Fruit fly (Drosophila melanogaster): Measurements from ENCODE around the gene RpS13.

Gene RpS13

DNA sequence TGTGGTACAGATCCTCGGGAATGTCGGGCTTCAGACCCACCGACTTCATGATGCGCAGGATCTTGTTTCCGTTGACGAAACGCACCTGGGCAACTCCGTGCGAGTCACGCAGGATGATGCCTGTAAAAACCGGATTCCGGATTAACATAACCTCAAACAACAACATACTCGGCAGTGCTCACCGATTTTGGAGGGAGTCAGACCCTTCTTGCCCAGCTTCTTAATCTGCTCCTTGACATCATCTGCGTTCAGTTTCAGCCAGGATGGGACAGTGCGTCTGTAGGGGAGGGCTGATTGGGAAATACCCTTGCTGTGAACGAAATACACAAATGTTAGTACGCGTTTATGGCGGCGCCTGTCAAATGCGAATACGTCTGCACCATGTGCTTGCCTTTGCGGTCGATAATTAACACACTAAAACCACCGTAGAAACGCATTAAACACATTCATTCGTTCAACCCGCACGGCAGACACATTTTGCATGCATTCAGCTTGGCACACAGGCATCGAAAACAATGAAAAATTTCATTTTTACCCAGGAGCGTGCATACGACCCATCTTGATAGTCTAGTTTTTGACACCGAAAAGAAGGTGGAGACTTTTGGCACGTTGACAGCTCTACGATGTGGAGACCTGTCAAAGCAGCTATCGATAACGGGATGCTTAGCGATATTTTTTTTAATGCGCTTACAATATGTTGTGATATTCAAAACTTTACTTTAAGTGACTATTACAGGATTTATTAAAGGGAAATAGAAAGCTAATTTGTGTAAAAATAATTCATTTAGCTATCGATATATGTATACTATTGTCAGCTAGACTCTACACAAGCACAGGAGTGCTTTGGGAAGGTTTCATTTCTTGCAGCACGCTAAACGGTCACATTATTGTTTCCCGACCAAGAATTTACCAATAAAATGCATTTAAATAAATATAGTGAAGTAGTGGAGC lies at the start of gene RpS13, which contains the start of gene CSN8 (continued):
- TF ChIP-seq CG32767 (GFP tag; IDR thresholded peaks at IDR 0.05) = 0 out of 2 replicates have a peak, but pooled peaks have one; percentile 17
- peak; percentile 28 for TF ChIP-seq sqz (GFP tag; optimal IDR thresholded peaks at IDR 0.05)
- no peak for TF ChIP-seq CG14441 (GFP tag; IDR thresholded peaks at IDR 0.05)
- no peak for TF ChIP-seq CG7786 (GFP tag; optimal IDR thresholded peaks at IDR 0.05)
- peak; percentile 39 for TF ChIP-seq nerfin-1 (tag; optimal IDR thresholded peaks at IDR 0.05)
- TF ChIP-seq CG2120 (GFP tag; optimal IDR thresholded peaks at IDR 0.05) = no peak
- TF ChIP-seq ssp (GFP tag; IDR thresholded peaks at IDR 0.05) = no peak
- TF ChIP-seq rib (GFP tag; IDR thresholded peaks at IDR 0.05) = no peak
- no peak for TF ChIP-seq ken (GFP tag; IDR thresholded peaks at IDR 0.05)
- TF ChIP-seq tap (tag; optimal IDR thresholded peaks at IDR 0.05) = peak; percentile 11
- TF ChIP-seq usp (GFP tag; optimal IDR thresholded peaks at IDR 0.05) = no peak
- TF ChIP-seq CG11456 (GFP tag; IDR thresholded peaks at IDR 0.05) = no peak
- TF ChIP-seq CG8765 (GFP tag; IDR thresholded peaks at IDR 0.05) = no peak
- TF ChIP-seq CG12219 (GFP tag; optimal IDR thresholded peaks at IDR 0.05) = no peak
- no peak for TF ChIP-seq lilli (GFP tag; optimal IDR thresholded peaks at IDR 0.05)
- TF ChIP-seq CG7928 (GFP tag; optimal IDR thresholded peaks at IDR 0.05) = no peak
- peak; percentile 91 for TF ChIP-seq bbx (GFP tag; IDR thresholded peaks at IDR 0.05; ENCODE audit: partially characterized antibody)
- no peak for TF ChIP-seq Adf1 (GFP tag; IDR thresholded peaks at IDR 0.05)
- no peak for TF ChIP-seq tll (GFP tag; optimal IDR thresholded peaks at IDR 0.05)
- no peak for TF ChIP-seq Dek (tag; optimal IDR thresholded peaks at IDR 0.05)
- no peak for TF ChIP-seq CG15479 (GFP tag; optimal IDR thresholded peaks at IDR 0.05)
- peak; percentile 47 for TF ChIP-seq CG13894 (tag; optimal IDR thresholded peaks at IDR 0.05)
- TF ChIP-seq HLH54F (GFP tag; optimal IDR thresholded peaks at IDR 0.05) = no peak
- TF ChIP-seq pb (GFP tag; optimal IDR thresholded peaks at IDR 0.05) = no peak
- TF ChIP-seq CG9876 (GFP tag; optimal IDR thresholded peaks at IDR 0.05) = no peak
- peak; percentile 60 for TF ChIP-seq CG15514 (GFP tag; optimal IDR thresholded peaks at IDR 0.05)
- no peak for TF ChIP-seq Blimp-1 (GFP tag; optimal IDR thresholded peaks at IDR 0.05)
- TF ChIP-seq CG9609 (GFP tag; optimal IDR thresholded peaks at IDR 0.05) = no peak
- TF ChIP-seq CG14965 (GFP tag; optimal IDR thresholded peaks at IDR 0.05; ENCODE audit: borderline replicate concordance) = no peak
- no peak for TF ChIP-seq Antp (GFP tag; optimal IDR thresholded peaks at IDR 0.05)
- TF ChIP-seq CG9727 (GFP tag; optimal IDR thresholded peaks at IDR 0.05) = peak; percentile 31
- no peak for TF ChIP-seq Hey (tag; optimal IDR thresholded peaks at IDR 0.05)
- no peak for TF ChIP-seq CG14667 (GFP tag; IDR thresholded peaks at IDR 0.05)
- no peak for TF ChIP-seq chn (GFP tag; optimal IDR thresholded peaks at IDR 0.05)
- no peak for TF ChIP-seq Bteb2 (GFP tag; optimal IDR thresholded peaks at IDR 0.05)
- no peak for TF ChIP-seq CG6175 (GFP tag; IDR thresholded peaks at IDR 0.05)
- TF ChIP-seq Nf-YA (GFP tag; IDR thresholded peaks at IDR 0.05) = no peak
- TF ChIP-seq CHES-1-like (GFP tag; optimal IDR thresholded peaks at IDR 0.05) = peak; percentile 8
- no peak for TF ChIP-seq CG8089 (GFP tag; optimal IDR thresholded peaks at IDR 0.05)
- no peak for TF ChIP-seq CG8478 (optimal IDR thresholded peaks at IDR 0.05)
- TF ChIP-seq Dfd (GFP tag; optimal IDR thresholded peaks at IDR 0.05) = no peak
- peak; percentile 98 for TF ChIP-seq CG2116 (GFP tag; optimal IDR thresholded peaks at IDR 0.05)
- no peak for TF ChIP-seq CG31388 (GFP tag; optimal IDR thresholded peaks at IDR 0.05)
- TF ChIP-seq CG7745 (tag; optimal IDR thresholded peaks at IDR 0.05) = no peak
- TF ChIP-seq CG11696 (GFP tag; IDR thresholded peaks at IDR 0.05) = no peak

Measured in whole organism, embryonic.